Worm (Caenorhabditis elegans) whole organism, young adult: Measurements from ENCODE around the gene del-8.

ENCODE experiments used
- gei-17 ChIP-seq: fragments of 200-800 bp; sonication (Bioruptor generic); optimal IDR thresholded peaks from 2 replicates; lab custom pipeline; 2018; ENCODE audit warnings: mild to moderate bottlenecking, missing genetic modification characterization, missing compliant biosample characterization
- lin-35 ChIP-seq, 3 experiments: fragments of 150-350 bp in 2 of 3; sonication (generic microtip) in 1 of 3; optimal IDR thresholded peaks; 2 replicates each; lab custom pipeline; 2014 to 2018; ENCODE audit warnings: missing biosample characterization in 3 of 3, missing genetic modification characterization in 3 of 3, missing genetic modification reagents in 3 of 3

DNA sequence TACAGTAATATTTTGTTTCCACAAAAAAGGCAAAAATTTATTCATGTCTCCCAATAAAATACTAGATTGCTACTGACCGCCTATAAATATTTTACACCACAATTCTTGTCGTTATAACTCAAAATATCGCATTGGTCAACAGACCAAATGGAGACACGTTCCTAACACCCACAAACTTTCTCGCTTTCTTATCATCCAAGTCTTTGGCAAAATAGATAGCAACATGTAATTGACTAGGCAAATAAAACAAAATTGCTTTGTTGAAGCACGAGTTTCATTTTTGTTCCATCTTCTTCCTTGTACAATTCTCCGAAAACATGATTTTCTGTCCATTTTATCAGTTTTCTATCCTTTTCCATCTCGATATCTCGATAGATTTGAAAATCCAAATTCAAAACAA is 13.4 kb downstream of the del-8 start:
- TF ChIP-seq lin-35 (GFP tag; optimal IDR thresholded peaks at IDR 0.05; lab: Kevin White, UChicago): no peak
- TF ChIP-seq gei-17 (GFP tag; lab: Kevin White, UChicago): no peak
